Fruit fly (Drosophila melanogaster) whole organism, embryonic: ENCODE measurements around the gene CG8149.

Source experiments
- Abd-B ChIP-seq: fragments of 200-800 bp; sonication (Bioruptor generic); optimal IDR thresholded peaks from 2 replicates; lab custom pipeline; 2018; ENCODE audit warnings: missing biosample characterization, mild to moderate bottlenecking, missing genetic modification characterization, moderate library complexity
- B-H2 ChIP-seq: fragments of 200-800 bp; sonication (Bioruptor generic); optimal IDR thresholded peaks from 2 replicates; lab custom pipeline; 2018; ENCODE audit warnings: missing biosample characterization, mild to moderate bottlenecking, missing genetic modification characterization
- CG10321 ChIP-seq: fragments of 200-800 bp; sonication (Bioruptor generic); IDR thresholded peaks from 2 replicates; pipeline ENCODE4 v1.3.6; 2022; ENCODE audit warnings: missing biosample characterization, missing genetic modification characterization
- CG10543 ChIP-seq: fragments of 200-800 bp; sonication (Bioruptor generic); optimal IDR thresholded peaks from 3 replicates; lab custom pipeline; 2017; ENCODE audit warnings: missing biosample characterization, mild to moderate bottlenecking, missing genetic modification characterization, moderate library complexity
- CG11093 ChIP-seq: fragments of 200-800 bp; sonication (Bioruptor generic); IDR thresholded peaks from 3 replicates; pipeline ENCODE4 v1.3.6; 2022; ENCODE audit warnings: missing biosample characterization, missing genetic modification characterization
- CG12236 ChIP-seq: fragments of 200-800 bp; sonication (Bioruptor generic); optimal IDR thresholded peaks from 2 replicates; lab custom pipeline; 2016; ENCODE audit warnings: missing biosample characterization, missing genetic modification characterization
- CG13123 ChIP-seq: fragments of 200-800 bp; sonication (Bioruptor generic); optimal IDR thresholded peaks from 2 replicates; lab custom pipeline; 2016; ENCODE audit warnings: missing biosample characterization, missing genetic modification characterization
- CG14441 ChIP-seq: fragments of 200-800 bp; sonication (Bioruptor generic); IDR thresholded peaks from 2 replicates; pipeline ENCODE4 v1.3.6; 2022; ENCODE audit warnings: missing biosample characterization, missing genetic modification characterization
- CG14667 ChIP-seq: fragments of 200-800 bp; sonication (Bioruptor generic); IDR thresholded peaks from 2 replicates; pipeline ENCODE4 v1.3.6; 2022; ENCODE audit warnings: missing biosample characterization, missing genetic modification characterization
- CG15696 ChIP-seq: fragments of 200-800 bp; sonication (Bioruptor generic); optimal IDR thresholded peaks from 2 replicates; lab custom pipeline; 2019; ENCODE audit warnings: missing biosample characterization, mild to moderate bottlenecking, missing genetic modification characterization, moderate library complexity
- CG2678 ChIP-seq: fragments of 200-800 bp; sonication (Bioruptor generic); optimal IDR thresholded peaks from 3 replicates; lab custom pipeline; 2019; ENCODE audit warnings: missing biosample characterization, mild to moderate bottlenecking, missing genetic modification characterization, moderate library complexity
- CG30403 ChIP-seq: fragments of 200-800 bp; sonication (Bioruptor generic); optimal IDR thresholded peaks from 3 replicates; lab custom pipeline; 2016; ENCODE audit warnings: missing biosample characterization, missing genetic modification characterization
- CG3847 ChIP-seq: fragments of 200-800 bp; sonication (Bioruptor generic); IDR thresholded peaks from 2 replicates; pipeline ENCODE4 v1.3.6; 2022; ENCODE audit warnings: missing biosample characterization, missing genetic modification characterization
- CG3995 ChIP-seq: fragments of 200-800 bp; sonication (Bioruptor generic); optimal IDR thresholded peaks from 3 replicates; lab custom pipeline; 2016; ENCODE audit warnings: missing biosample characterization, missing genetic modification characterization
- CG4707 ChIP-seq: fragments of 200-800 bp; sonication (Bioruptor generic); optimal IDR thresholded peaks from 2 replicates; lab custom pipeline; 2018; ENCODE audit warnings: missing biosample characterization, mild to moderate bottlenecking, missing genetic modification characterization, moderate library complexity
- CG6272 ChIP-seq: fragments of 200-800 bp; sonication (Bioruptor generic); IDR thresholded peaks from 2 replicates; pipeline ENCODE4 v1.3.6; 2022; ENCODE audit warnings: missing biosample characterization, missing genetic modification characterization
- CG6813 ChIP-seq: fragments of 200-800 bp; sonication (Bioruptor generic); optimal IDR thresholded peaks from 2 replicates; lab custom pipeline; 2017; ENCODE audit warnings: missing biosample characterization, missing genetic modification characterization, mild to moderate bottlenecking, moderate library complexity, missing genetic modification reagents
- CG8281 ChIP-seq: fragments of 200-800 bp; sonication (Bioruptor generic); optimal IDR thresholded peaks from 2 replicates; lab custom pipeline; 2018; ENCODE audit warnings: missing biosample characterization, mild to moderate bottlenecking, missing genetic modification characterization, moderate library complexity
- Dad ChIP-seq: fragments of 200-800 bp; sonication (Bioruptor generic); optimal IDR thresholded peaks from 3 replicates; lab custom pipeline; 2016; ENCODE audit warnings: missing biosample characterization, missing genetic modification characterization
- HHEX ChIP-seq: fragments of 200-800 bp; sonication (Bioruptor generic); optimal IDR thresholded peaks from 3 replicates; lab custom pipeline; 2017; ENCODE audit warnings: missing biosample characterization, mild to moderate bottlenecking, missing genetic modification characterization, missing genetic modification reagents
- HLH54F ChIP-seq: fragments of 200-800 bp; sonication (Bioruptor generic); optimal IDR thresholded peaks from 3 replicates; lab custom pipeline; 2016; ENCODE audit warnings: missing biosample characterization, missing genetic modification characterization
- Hmx ChIP-seq: fragments of 200-800 bp; sonication (Bioruptor generic); optimal IDR thresholded peaks from 2 replicates; lab custom pipeline; 2016; ENCODE audit warnings: missing biosample characterization, missing genetic modification characterization
- PHDP ChIP-seq: fragments of 200-800 bp; sonication (Bioruptor generic); optimal IDR thresholded peaks from 3 replicates; lab custom pipeline; 2018; ENCODE audit warnings: missing biosample characterization, mild to moderate bottlenecking, missing genetic modification characterization, moderate library complexity
- Pdp1 ChIP-seq, 2 experiments: fragments of 200-800 bp; sonication (Bioruptor generic); optimal IDR thresholded peaks; 3 replicates each; lab custom pipeline; 2016; ENCODE audit warnings: missing biosample characterization in 2 of 2, missing genetic modification characterization in 2 of 2, mild to moderate bottlenecking in 1 of 2, moderate library complexity in 1 of 2
- Poxn ChIP-seq: fragments of 200-800 bp; sonication (Bioruptor generic); IDR thresholded peaks from 2 replicates; pipeline ENCODE4 v1.3.6; 2022; ENCODE audit warnings: missing biosample characterization, missing genetic modification characterization
- Ptx1 ChIP-seq: fragments of 200-800 bp; sonication (Bioruptor generic); IDR thresholded peaks from 2 replicates; pipeline ENCODE4 v1.3.6; 2022; ENCODE audit warnings: missing biosample characterization, missing genetic modification characterization
- Sin3A ChIP-seq: fragments of >200 bp; optimal IDR thresholded peaks from 2 replicates; lab custom pipeline; 2018
- Stat92E ChIP-seq, 3 experiments: fragments of >200 bp in 2 of 3; fragments of 200-800 bp in 1 of 3; sonication (Bioruptor generic) in 1 of 3; optimal IDR thresholded peaks; 2 replicates each; lab custom pipeline; 2017 to 2019; ENCODE audit warnings: missing biosample characterization in 3 of 3, missing genetic modification characterization in 3 of 3, mild to moderate bottlenecking in 1 of 3, moderate library complexity in 1 of 3
- TFAM ChIP-seq: fragments of 200-800 bp; sonication (Bioruptor generic); optimal IDR thresholded peaks from 2 replicates; lab custom pipeline; 2017; ENCODE audit warnings: missing biosample characterization, missing genetic modification characterization, inconsistent platforms
- Tbp ChIP-seq: fragments of >200 bp; optimal IDR thresholded peaks from 2 replicates; lab custom pipeline; 2018; ENCODE audit warnings: missing biosample characterization, missing genetic modification characterization
- chinmo ChIP-seq: fragments of 200-800 bp; sonication (Bioruptor generic); IDR thresholded peaks from 4 replicates; pipeline ENCODE4 v1.3.6; 2022; ENCODE audit warnings: missing biosample characterization, missing genetic modification characterization; ENCODE audit not compliant: partially characterized antibody
- chn ChIP-seq: fragments of 200-800 bp; sonication (Bioruptor generic); optimal IDR thresholded peaks from 2 replicates; lab custom pipeline; 2016; ENCODE audit warnings: missing biosample characterization, missing genetic modification characterization
- croc ChIP-seq: fragments of 200-800 bp; sonication (Bioruptor generic); conservative IDR thresholded peaks from 3 replicates; pipeline ENCODE4 v1.3.6; 2022; ENCODE audit warnings: missing biosample characterization, missing genetic modification characterization
- crol ChIP-seq: fragments of 200-800 bp; sonication (Bioruptor generic); IDR thresholded peaks from 2 replicates; pipeline ENCODE4 v1.3.6; 2022; ENCODE audit warnings: missing biosample characterization, missing genetic modification characterization
- esg ChIP-seq: fragments of 200-800 bp; sonication (Bioruptor generic); conservative IDR thresholded peaks from 2 replicates; pipeline ENCODE4 v1.3.6; 2022; ENCODE audit warnings: missing biosample characterization, missing genetic modification characterization
- eyg ChIP-seq: fragments of 200-800 bp; sonication (Bioruptor generic); optimal IDR thresholded peaks from 3 replicates; lab custom pipeline; 2016; ENCODE audit warnings: missing biosample characterization, missing genetic modification characterization
- fd3F ChIP-seq: fragments of 200-800 bp; sonication (Bioruptor generic); optimal IDR thresholded peaks from 2 replicates; lab custom pipeline; 2018; ENCODE audit warnings: missing biosample characterization, mild to moderate bottlenecking, missing genetic modification characterization, moderate library complexity
- gfzf ChIP-seq: fragments of 200-800 bp; sonication (Bioruptor generic); optimal IDR thresholded peaks from 2 replicates; lab custom pipeline; 2016; ENCODE audit warnings: missing biosample characterization, mild to moderate bottlenecking, missing genetic modification characterization, moderate library complexity
- h ChIP-seq: fragments of >200 bp; optimal IDR thresholded peaks from 2 replicates; lab custom pipeline; 2017
- mam ChIP-seq: fragments of 200-800 bp; sonication (Bioruptor generic); optimal IDR thresholded peaks from 3 replicates; lab custom pipeline; 2016; ENCODE audit warnings: missing biosample characterization, missing genetic modification characterization
- nmo ChIP-seq: fragments of 200-800 bp; sonication (Bioruptor generic); optimal IDR thresholded peaks from 2 replicates; lab custom pipeline; 2018; ENCODE audit warnings: missing biosample characterization, mild to moderate bottlenecking, missing genetic modification characterization, moderate library complexity
- org-1 ChIP-seq: fragments of 200-800 bp; sonication (Bioruptor generic); optimal IDR thresholded peaks from 2 replicates; lab custom pipeline; 2017; ENCODE audit warnings: missing biosample characterization, missing genetic modification characterization
- pan ChIP-seq, 4 experiments: fragments of >200 bp in 3 of 4; fragments of 200-800 bp in 1 of 4; sonication (Bioruptor generic) in 1 of 4; optimal IDR thresholded peaks in 3 of 4; IDR thresholded peaks in 1 of 4; 2 replicates each; pipeline versions ENCODE4 v1.3.6 to Lab custom; 2017 to 2022; ENCODE audit warnings: missing biosample characterization in 2 of 4, missing genetic modification characterization in 2 of 4, mixed read lengths in 1 of 4
- pros ChIP-seq: fragments of 200-800 bp; sonication (Bioruptor generic); optimal IDR thresholded peaks from 3 replicates; lab custom pipeline; 2019; ENCODE audit warnings: missing biosample characterization, mild to moderate bottlenecking, missing genetic modification characterization, moderate library complexity
- shn ChIP-seq: fragments of 200-800 bp; sonication (Bioruptor generic); optimal IDR thresholded peaks from 3 replicates; lab custom pipeline; 2016; ENCODE audit warnings: missing biosample characterization, missing genetic modification characterization
- slbo ChIP-seq: fragments of 200-800 bp; sonication (Bioruptor generic); IDR thresholded peaks from 2 replicates; pipeline ENCODE4 v1.3.6; 2022; ENCODE audit warnings: missing biosample characterization, missing genetic modification characterization
- tap ChIP-seq: fragments of 200-800 bp; optimal IDR thresholded peaks from 3 replicates; lab custom pipeline; 2019; ENCODE audit warnings: missing biosample characterization, mild to moderate bottlenecking, missing genetic modification characterization, moderate library complexity
- tup ChIP-seq: fragments of 200-800 bp; sonication (Bioruptor generic); optimal IDR thresholded peaks from 2 replicates; lab custom pipeline; 2016; ENCODE audit warnings: missing biosample characterization, mild to moderate bottlenecking, missing genetic modification characterization, moderate library complexity
- usp ChIP-seq: fragments of >200 bp; optimal IDR thresholded peaks from 2 replicates; lab custom pipeline; 2017; ENCODE audit warnings: missing biosample characterization, missing genetic modification characterization

CG8149 gene

dm6 chr3R:9459385-9460285 lies 44.8 kb upstream of the CG8149 start (continued):
- peak; percentile 52 for TF ChIP-seq tup
- TF ChIP-seq HHEX, result peak; percentile 82
- TF ChIP-seq Poxn (GFP tag; lab: Robert Waterston, UW), result no peak
- TF ChIP-seq mam, result peak; percentile 50
- no peak for TF ChIP-seq crol (GFP tag; lab: Robert Waterston, UW)
- peak; percentile 92 for TF ChIP-seq CG10543
- peak; percentile 4 for TF ChIP-seq CG15696
- TF ChIP-seq usp (GFP tag; lab: Kevin White, UChicago), result no peak
- peak; percentile 76 for TF ChIP-seq PHDP (tag; lab: Kevin White, UChicago)
- no peak for TF ChIP-seq CG4707 (GFP tag; lab: Kevin White, UChicago)
- peak; percentile 57 for TF ChIP-seq CG14441 (GFP tag; lab: Robert Waterston, UW)
- TF ChIP-seq CG12236 (GFP tag; lab: Kevin White, UChicago), result no peak
- TF ChIP-seq CG2678 (tag; lab: Kevin White, UChicago), result peak; percentile 88
- peak; percentile 74 for TF ChIP-seq slbo (GFP tag; lab: Robert Waterston, UW)
- peak; percentile 73 for TF ChIP-seq Ptx1 (GFP tag; lab: Robert Waterston, UW)
- no peak for TF ChIP-seq CG10321 (GFP tag; lab: Robert Waterston, UW)
- peak; percentile 77 for TF ChIP-seq CG30403 (GFP tag; lab: Kevin White, UChicago)
- no peak for TF ChIP-seq Tbp (GFP tag; lab: Kevin White, UChicago)
- no peak for TF ChIP-seq Hmx
- no peak for TF ChIP-seq CG6272 (GFP tag; lab: Robert Waterston, UW)
- peak; percentile 79 for TF ChIP-seq org-1 (GFP tag; lab: Kevin White, UChicago)
- TF ChIP-seq CG6813, result peak; percentile 73
- TF ChIP-seq pan (optimal IDR thresholded peaks at IDR 0.05; lab: Kevin White, UChicago), result no peak
- peak in 1 of 2 experiments; percentile 59 for TF ChIP-seq pan (GFP tag; optimal IDR thresholded peaks at IDR 0.05 in 1 of 2, IDR thresholded peaks at IDR 0.05 in 1 of 2)
- TF ChIP-seq gfzf (GFP tag; lab: Kevin White, UChicago), result no peak
- TF ChIP-seq HLH54F (GFP tag; lab: Kevin White, UChicago), result peak; percentile 52
- peak; percentile 39 for TF ChIP-seq chn
- TF ChIP-seq Dad (GFP tag; lab: Kevin White, UChicago), result peak; percentile 23
- TF ChIP-seq Abd-B, result no peak
- no peak for TF ChIP-seq Stat92E (GFP tag; optimal IDR thresholded peaks at IDR 0.05; lab: Kevin White, UChicago)
- TF ChIP-seq Pdp1 (GFP tag; optimal IDR thresholded peaks at IDR 0.05; lab: Kevin White, UChicago), result peak in 1 of 2 experiments; percentile 40
- TF ChIP-seq Sin3A (lab: Kevin White, UChicago), result no peak
- TF ChIP-seq CG14667 (GFP tag; lab: Robert Waterston, UW), result no peak
- TF ChIP-seq nmo (GFP tag; lab: Kevin White, UChicago), result peak; percentile 56
- peak; percentile 58; the same call in 1 of the 2 replicates for TF ChIP-seq CG3847 (GFP tag; lab: Robert Waterston, UW)
- no peak for TF ChIP-seq shn
- no peak for TF ChIP-seq pros (GFP tag; lab: Kevin White, UChicago)
- TF ChIP-seq esg (GFP tag; lab: Robert Waterston, UW), result peak; percentile 45
- peak; percentile 31 for TF ChIP-seq CG8281 (tag; lab: Kevin White, UChicago)
- peak; percentile 71 for TF ChIP-seq tap (tag; lab: Kevin White, UChicago)
- peak; percentile 16 for TF ChIP-seq eyg
- TF ChIP-seq h, result no peak
- TF ChIP-seq chinmo (GFP tag; lab: Robert Waterston, UW), result no peak
- TF ChIP-seq B-H2 (GFP tag; lab: Kevin White, UChicago), result peak; percentile 81
- TF ChIP-seq CG3995 (GFP tag; lab: Kevin White, UChicago), result peak; percentile 15
- peak; percentile 67 for TF ChIP-seq fd3F (GFP tag; lab: Kevin White, UChicago)
- TF ChIP-seq CG13123 (GFP tag; lab: Kevin White, UChicago), result no peak
- no peak for TF ChIP-seq CG11093 (GFP tag; lab: Robert Waterston, UW)
- TF ChIP-seq TFAM, result no peak
- TF ChIP-seq croc (GFP tag; lab: Robert Waterston, UW), result peak; percentile 45
